Fruit fly (Drosophila melanogaster): ENCODE results near the gene CG15167.

CG15167 gene

dm6 chr2L:18702721-18703488 is 37.3 kb upstream of the CG15167 start, which contains the start of the genes CG10376 and CG10343 (continued):
- TF ChIP-seq Vsx1 (GFP tag; optimal IDR thresholded peaks at IDR 0.05) (peak; percentile 72), CG10147 (GFP tag; optimal IDR thresholded peaks at IDR 0.05) (peak; percentile 90), Blimp-1 (GFP tag; optimal IDR thresholded peaks at IDR 0.05) (peak; percentile 81), Rfx (GFP tag; IDR thresholded peaks at IDR 0.05) (peak; percentile 88), ab (GFP tag; optimal IDR thresholded peaks at IDR 0.05) (peak; percentile 33), CG12155 (GFP tag; optimal IDR thresholded peaks at IDR 0.05) (peak; percentile 83), scrt (GFP tag; optimal IDR thresholded peaks at IDR 0.05) (peak; percentile 89), gro (GFP tag; optimal IDR thresholded peaks at IDR 0.05) (no peak), sqz (GFP tag; optimal IDR thresholded peaks at IDR 0.05) (peak; percentile 87), cato (GFP tag; optimal IDR thresholded peaks at IDR 0.05; ENCODE audit: borderline replicate concordance) (peak; percentile 72), Asciz (GFP tag; optimal IDR thresholded peaks at IDR 0.05) (peak; percentile 54), gsb (GFP tag; IDR thresholded peaks at IDR 0.05) (peak; percentile 44; the same call in 1 of the 2 replicates), gem (tag; optimal IDR thresholded peaks at IDR 0.05) (peak; percentile 97), eyg (GFP tag; optimal IDR thresholded peaks at IDR 0.05) (no peak), CG17829 (tag; optimal IDR thresholded peaks at IDR 0.05) (peak; percentile 95), sens (GFP tag) (peak; percentile 92), CG7786 (GFP tag; optimal IDR thresholded peaks at IDR 0.05) (peak; percentile 29), vnd (GFP tag; IDR thresholded peaks at IDR 0.05; ENCODE audit: partially characterized antibody) (no peak), ERR (GFP tag; optimal IDR thresholded peaks at IDR 0.05) (no peak), trh (GFP tag; optimal IDR thresholded peaks at IDR 0.05) (peak; percentile 80), CG6791 (GFP tag; IDR thresholded peaks at IDR 0.05; ENCODE audit: partially characterized antibody) (peak; percentile 78), Ets65A (GFP tag) (peak; percentile 98), CG15479 (GFP tag; optimal IDR thresholded peaks at IDR 0.05) (no peak), ind (GFP tag; optimal IDR thresholded peaks at IDR 0.05) (peak; percentile 86), sug (tag; optimal IDR thresholded peaks at IDR 0.05) (peak; percentile 95), psq (GFP tag; optimal IDR thresholded peaks at IDR 0.05) (peak; percentile 86), CG3407 (GFP tag; optimal IDR thresholded peaks at IDR 0.05) (peak; percentile 67), toy (GFP tag; IDR thresholded peaks at IDR 0.05) (no peak; the same call in 1 of the 2 replicates), CoRest (tag; optimal IDR thresholded peaks at IDR 0.05) (peak; percentile 97), CG8765 (GFP tag; IDR thresholded peaks at IDR 0.05) (peak; percentile 85), CG2120 (GFP tag; optimal IDR thresholded peaks at IDR 0.05) (peak; percentile 84), CG8359 (GFP tag; optimal IDR thresholded peaks at IDR 0.05; ENCODE audit: borderline replicate concordance) (peak; percentile 42), CG1602 (GFP tag; optimal IDR thresholded peaks at IDR 0.05) (peak; percentile 91), gt (GFP tag; IDR thresholded peaks at IDR 0.05) (peak; percentile 57; the same call in 1 of the 2 replicates), pfk (GFP tag; optimal IDR thresholded peaks at IDR 0.05) (peak; percentile 27), disco-r (GFP tag; optimal IDR thresholded peaks at IDR 0.05) (no peak), CG3726 (GFP tag; IDR thresholded peaks at IDR 0.05) (peak; percentile 70; the same call in 2 of the 3 replicates), D (optimal IDR thresholded peaks at IDR 0.05) (no peak), D (GFP tag; optimal IDR thresholded peaks at IDR 0.05) (peak; percentile 83), Camta (GFP tag; optimal IDR thresholded peaks at IDR 0.05) (peak; percentile 30), CG10274 (GFP tag; optimal IDR thresholded peaks at IDR 0.05) (peak; percentile 40), Abd-B (GFP tag; optimal IDR thresholded peaks at IDR 0.05) (peak; percentile 98), sc (optimal IDR thresholded peaks at IDR 0.05) (no peak), sc (GFP tag; optimal IDR thresholded peaks at IDR 0.05) (peak; percentile 76), CG9876 (GFP tag; optimal IDR thresholded peaks at IDR 0.05) (peak; percentile 43), Mrtf (GFP tag; IDR thresholded peaks at IDR 0.05) (peak; percentile 81), CG13287 (GFP tag; IDR thresholded peaks at IDR 0.05; ENCODE audit: partially characterized antibody) (no peak; the same call in 1 of the 2 replicates), Drgx (GFP tag; IDR thresholded peaks at IDR 0.05) (peak; percentile 76; the same call in 1 of the 2 replicates), Hr39 (optimal IDR thresholded peaks at IDR 0.05) (no peak), Fer2 (tag; optimal IDR thresholded peaks at IDR 0.05) (peak; percentile 88)
